Fruit fly (Drosophila melanogaster): Measurements from ENCODE around the gene Pen.

Pen gene

DNA sequence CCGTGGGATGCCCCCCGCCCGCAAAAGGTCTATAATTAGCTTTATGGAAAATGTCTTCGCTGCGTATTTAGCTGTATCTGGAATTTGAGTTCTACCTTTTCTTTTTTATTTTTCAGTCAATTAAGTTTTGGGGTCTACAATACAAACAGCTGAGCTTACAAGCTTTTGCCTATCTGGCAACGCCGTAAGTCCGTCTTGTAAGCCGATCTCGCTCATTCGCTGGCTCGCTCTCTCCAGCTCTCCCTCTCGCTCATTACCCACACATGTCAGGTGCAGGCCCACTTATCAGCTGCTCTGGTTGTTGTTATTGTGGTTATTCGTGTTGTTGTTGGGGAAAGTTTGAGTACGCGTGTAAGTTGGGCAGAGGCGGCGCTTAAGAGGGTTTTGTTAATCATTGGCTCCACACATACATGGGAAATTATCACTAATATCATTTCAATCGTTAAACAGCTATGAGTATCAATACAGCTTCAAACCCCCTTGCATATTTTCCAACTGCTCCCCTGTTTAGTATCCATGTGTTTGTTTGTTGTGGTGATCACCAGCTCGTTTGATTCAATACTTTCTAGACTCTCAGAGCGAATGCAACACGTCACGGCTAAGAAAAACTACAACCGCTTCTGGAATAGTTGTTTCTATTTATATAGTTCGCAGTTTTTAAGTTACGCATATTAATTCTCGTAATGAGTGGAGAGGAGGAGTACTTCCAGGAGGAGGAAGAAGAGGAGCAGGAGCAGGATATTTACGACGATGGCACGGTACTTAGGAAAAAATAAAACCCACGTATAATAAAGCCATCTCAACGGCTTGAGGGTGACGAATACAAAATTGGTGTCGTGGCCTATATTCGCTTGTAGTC, 46.7 kb upstream of the Pen start (continued):
- TF ChIP-seq Oli (tag; optimal IDR thresholded peaks at IDR 0.05) (peak; percentile 95), CG7987 (GFP tag; optimal IDR thresholded peaks at IDR 0.05) (peak; percentile 95), CG17328 (GFP tag; IDR thresholded peaks at IDR 0.05) (peak; percentile 96), CG9215 (GFP tag; IDR thresholded peaks at IDR 0.05) (peak; percentile 94), CG18011 (GFP tag; optimal IDR thresholded peaks at IDR 0.05) (peak; percentile 86), CG12071 (GFP tag; optimal IDR thresholded peaks at IDR 0.05) (peak; percentile 97), pnt (GFP tag; optimal IDR thresholded peaks at IDR 0.05) (peak; percentile 98), CG6175 (GFP tag; IDR thresholded peaks at IDR 0.05) (peak; percentile 95), CG7786 (GFP tag; optimal IDR thresholded peaks at IDR 0.05) (peak; percentile 99), CG10654 (GFP tag; optimal IDR thresholded peaks at IDR 0.05) (peak; percentile 95), da (GFP tag; optimal IDR thresholded peaks at IDR 0.05) (peak; percentile 96), pzg (GFP tag; optimal IDR thresholded peaks at IDR 0.05) (peak; percentile 31), Xrp1 (GFP tag; IDR thresholded peaks at IDR 0.05) (peak; percentile 98), CG42726 (GFP tag; IDR thresholded peaks at IDR 0.05; ENCODE audit: partially characterized antibody) (no peak), CG13775 (GFP tag; optimal IDR thresholded peaks at IDR 0.05) (peak; percentile 92), CG10959 (GFP tag; IDR thresholded peaks at IDR 0.05) (peak; percentile 93), CG11695 (GFP tag; IDR thresholded peaks at IDR 0.05) (peak; percentile 95), CG4707 (GFP tag; optimal IDR thresholded peaks at IDR 0.05) (peak; percentile 88), CG6254 (GFP tag; optimal IDR thresholded peaks at IDR 0.05) (peak; percentile 79), CG10979 (tag; optimal IDR thresholded peaks at IDR 0.05) (peak; percentile 95), gce (GFP tag; IDR thresholded peaks at IDR 0.05) (peak; percentile 95), Opbp (GFP tag; IDR thresholded peaks at IDR 0.05; ENCODE audit: partially characterized antibody) (no peak), Dbx (GFP tag; IDR thresholded peaks at IDR 0.05) (peak; percentile 99), sens (GFP tag) (peak; percentile 99), CG3163 (GFP tag; optimal IDR thresholded peaks at IDR 0.05) (peak; percentile 91), Scr (GFP tag; IDR thresholded peaks at IDR 0.05; ENCODE audit: partially characterized antibody) (no peak), CG18262 (tag; optimal IDR thresholded peaks at IDR 0.05) (peak; percentile 94), CG8281 (tag; optimal IDR thresholded peaks at IDR 0.05) (peak; percentile 88), CG7357 (GFP tag; IDR thresholded peaks at IDR 0.05) (peak; percentile 91), dimm (GFP tag; IDR thresholded peaks at IDR 0.05) (peak; percentile 94), Ptx1 (GFP tag; IDR thresholded peaks at IDR 0.05) (peak; percentile 97), CG4404 (GFP tag; IDR thresholded peaks at IDR 0.05) (peak; percentile 94), crc (GFP tag; optimal IDR thresholded peaks at IDR 0.05) (peak; percentile 98), vfl (GFP tag; optimal IDR thresholded peaks at IDR 0.05) (peak; percentile 97), amos (GFP tag; IDR thresholded peaks at IDR 0.05; ENCODE audit: partially characterized antibody) (0 out of 2 replicates have a peak, but pooled peaks have one; percentile 17), nmo (GFP tag; optimal IDR thresholded peaks at IDR 0.05) (peak; percentile 95), Rfx (GFP tag; IDR thresholded peaks at IDR 0.05) (peak; percentile 99), peb (GFP tag; IDR thresholded peaks at IDR 0.05) (peak; percentile 93), ttk (GFP tag; IDR thresholded peaks at IDR 0.05) (peak; percentile 96), CG2120 (GFP tag; optimal IDR thresholded peaks at IDR 0.05) (peak; percentile 99), ATbp (GFP tag; optimal IDR thresholded peaks at IDR 0.05) (peak; percentile 94), CG2129 (GFP tag; IDR thresholded peaks at IDR 0.05; ENCODE audit: partially characterized antibody) (no peak), psq (GFP tag; optimal IDR thresholded peaks at IDR 0.05) (peak; percentile 82), NK7.1 (GFP tag; optimal IDR thresholded peaks at IDR 0.05) (peak; percentile 95), CG6791 (GFP tag; IDR thresholded peaks at IDR 0.05; ENCODE audit: partially characterized antibody) (no peak), CG17802 (tag; optimal IDR thresholded peaks at IDR 0.05) (peak; percentile 87), ara (GFP tag; IDR thresholded peaks at IDR 0.05) (peak; percentile 96), Sry-δ (GFP tag; optimal IDR thresholded peaks at IDR 0.05) (peak; percentile 71)
